Worm (Caenorhabditis elegans) whole organism, young adult: Measurements from ENCODE around the gene R07B1.8.

Source experiments
- B0261.1 ChIP-seq: sonication (generic microtip); optimal IDR thresholded peaks from 2 replicates; lab custom pipeline; 2016; ENCODE audit warnings: mild to moderate bottlenecking, missing genetic modification characterization, moderate library complexity, missing compliant biosample characterization
- B0336.3 ChIP-seq: fragments of 200-800 bp; sonication (Bioruptor generic); IDR thresholded peaks from 2 replicates; pipeline ENCODE4 v1.3.6; 2022; ENCODE audit warnings: missing genetic modification characterization, missing compliant biosample characterization
- C17E4.6 ChIP-seq: fragments of 200-800 bp; sonication (Bioruptor generic); IDR thresholded peaks from 2 replicates; pipeline ENCODE4 v1.3.6; 2022; ENCODE audit warnings: missing genetic modification reagents, missing genetic modification characterization, missing compliant biosample characterization
- aptf-3 ChIP-seq: fragments of 200-800 bp; sonication (Bioruptor generic); IDR thresholded peaks from 2 replicates; pipeline ENCODE4 v1.3.6; 2022; ENCODE audit warnings: missing genetic modification characterization, missing compliant biosample characterization
- atf-7 ChIP-seq: sonication (generic microtip); optimal IDR thresholded peaks from 2 replicates; lab custom pipeline; 2017; ENCODE audit warnings: mild to moderate bottlenecking, missing genetic modification characterization, missing compliant biosample characterization
- cebp-1 ChIP-seq, 2 experiments: fragments of 200-800 bp in 1 of 2; sonication (Bioruptor generic) in 1 of 2; sonication (generic microtip) in 1 of 2; IDR thresholded peaks in 1 of 2; optimal IDR thresholded peaks in 1 of 2; 2 replicates each; pipeline versions ENCODE4 v1.3.6 to Lab custom; 2017 to 2022; ENCODE audit warnings: missing compliant biosample characterization in 2 of 2, missing genetic modification characterization in 2 of 2, mild to moderate bottlenecking in 1 of 2, missing genetic modification reagents in 1 of 2, moderate library complexity in 1 of 2
- dpl-1 ChIP-seq: fragments of 150-350 bp; optimal IDR thresholded peaks from 2 replicates; lab custom pipeline; 2014; ENCODE audit warnings: missing biosample characterization, missing genetic modification reagents, missing genetic modification characterization
- him-1 ChIP-seq: sonication (generic microtip); optimal IDR thresholded peaks from 2 replicates; lab custom pipeline; 2016; ENCODE audit warnings: missing genotype, missing genetic modification reagents, missing genetic modification characterization, missing compliant biosample characterization
- hlh-26 ChIP-seq: fragments of 200-800 bp; sonication (Bioruptor generic); conservative IDR thresholded peaks from 2 replicates; pipeline ENCODE4 v1.3.6; 2022; ENCODE audit warnings: missing genetic modification reagents, missing genetic modification characterization, missing compliant biosample characterization
- nfya-1 ChIP-seq: sonication (generic microtip); optimal IDR thresholded peaks from 2 replicates; lab custom pipeline; 2017; ENCODE audit warnings: antibody characterized with exemption, missing compliant biosample characterization, missing genetic modification characterization, borderline replicate concordance; ENCODE audit not compliant: insufficient read depth
- nfya-2 ChIP-seq: fragments of 200-800 bp; sonication (Bioruptor generic); IDR thresholded peaks from 2 replicates; pipeline ENCODE4 v1.3.6; 2022; ENCODE audit warnings: missing genetic modification reagents, missing genetic modification characterization, missing compliant biosample characterization
- nfyb-1 ChIP-seq: fragments of 200-800 bp; sonication (Bioruptor generic); IDR thresholded peaks from 2 replicates; pipeline ENCODE4 v1.3.6; 2022; ENCODE audit warnings: missing genetic modification reagents, missing genetic modification characterization, missing compliant biosample characterization
- nhr-120 ChIP-seq: fragments of 200-800 bp; sonication (Bioruptor generic); IDR thresholded peaks from 2 replicates; pipeline ENCODE4 v1.3.6; 2022; ENCODE audit warnings: missing genetic modification characterization, missing compliant biosample characterization
- nhr-80 ChIP-seq: sonication (generic microtip); optimal IDR thresholded peaks from 2 replicates; lab custom pipeline; 2016; ENCODE audit warnings: missing genetic modification characterization, missing compliant biosample characterization
- rec-8 ChIP-seq, 2 experiments: sonication (generic microtip); optimal IDR thresholded peaks; 2 replicates each; lab custom pipeline; 2016; ENCODE audit warnings: mild to moderate bottlenecking in 2 of 2, missing genetic modification characterization in 2 of 2, missing genetic modification reagents in 2 of 2, missing genotype in 2 of 2, missing biosample characterization in 1 of 2, missing compliant biosample characterization in 1 of 2, moderate library complexity in 1 of 2
- unc-62 ChIP-seq: fragments of 150-350 bp; optimal IDR thresholded peaks from 2 replicates; lab custom pipeline; 2014; ENCODE audit warnings: missing biosample characterization, missing genetic modification reagents, missing genetic modification characterization
- ztf-25 ChIP-seq: fragments of 200-800 bp; sonication (Bioruptor generic); IDR thresholded peaks from 2 replicates; pipeline ENCODE4 v1.3.6; 2022; ENCODE audit warnings: missing genetic modification reagents, missing genetic modification characterization, missing compliant biosample characterization
- ztf-26 ChIP-seq: sonication (generic microtip); optimal IDR thresholded peaks from 2 replicates; lab custom pipeline; 2017; ENCODE audit warnings: missing genetic modification characterization, missing compliant biosample characterization
- ztf-3 ChIP-seq: fragments of 200-800 bp; sonication (Bioruptor generic); optimal IDR thresholded peaks from 2 replicates; lab custom pipeline; 2018; ENCODE audit warnings: mild to moderate bottlenecking, missing genetic modification characterization, missing compliant biosample characterization

R07B1.8 gene

DNA sequence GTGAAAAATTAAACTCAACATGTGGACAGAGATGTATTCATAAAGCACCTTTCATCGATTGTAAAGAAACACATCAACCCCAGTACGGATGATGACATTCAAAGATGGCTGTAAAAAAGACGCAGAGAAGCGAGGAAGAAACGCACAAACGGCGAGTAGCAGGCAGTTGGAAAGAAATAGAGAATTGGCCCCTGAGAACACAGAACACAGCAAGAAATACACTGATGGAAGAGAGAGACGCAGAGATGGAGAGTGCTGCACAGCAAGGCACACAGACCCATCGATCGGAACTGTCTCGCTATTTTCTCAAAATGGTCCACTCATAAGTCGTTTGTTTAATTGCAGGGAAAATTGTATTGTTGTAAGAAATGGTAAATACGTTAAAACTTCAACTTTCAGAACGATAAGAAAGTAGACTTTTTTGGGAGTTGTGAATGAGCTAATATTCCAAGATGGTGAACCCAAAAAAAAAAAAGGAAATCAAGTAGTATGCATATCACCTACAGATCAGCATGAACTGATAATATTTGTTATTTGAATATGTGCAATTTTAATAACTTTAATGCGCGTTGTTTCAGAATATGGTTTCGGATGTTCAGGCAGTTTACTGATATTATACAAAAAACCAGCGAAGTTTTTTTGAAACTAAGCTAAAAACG, 49.7 kb downstream of the R07B1.8 start (continued):
- TF ChIP-seq nfya-2 (GFP tag; lab: Robert Waterston, UW) (no peak), nhr-120 (GFP tag; lab: Robert Waterston, UW) (no peak)
- TF ChIP-seq, all 124 proteins: peak for 13

DNA sequence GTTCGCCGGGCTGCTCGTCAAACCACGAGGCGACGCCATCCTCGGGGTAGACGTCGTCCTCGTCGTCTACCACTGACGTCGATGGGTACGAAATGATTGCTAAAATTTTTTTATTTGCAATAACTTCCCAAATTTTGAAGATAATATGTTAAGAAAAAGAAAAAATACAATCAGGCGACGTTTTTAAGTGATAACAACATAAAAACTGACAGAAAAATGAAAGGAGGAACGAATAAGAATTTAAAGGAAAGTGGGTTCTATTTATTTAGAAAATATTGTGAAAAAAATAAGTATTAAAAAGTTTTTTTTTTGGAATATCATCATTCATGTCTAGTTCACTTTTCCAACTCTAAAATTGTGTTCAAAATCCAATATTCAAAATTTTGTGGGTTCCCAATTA, 50.3 kb downstream of the R07B1.8 start, which contains the start of gene dpy-22:
Gene dpy-22 (minus strand): TSS at position 101 of the 400 bp plus-strand sequence.
- no peak for TF ChIP-seq nhr-80
- TF ChIP-seq rec-8 (tag; optimal IDR thresholded peaks at IDR 0.05; lab: Kevin White, UChicago): no peak
- TF ChIP-seq atf-7 (tag; lab: Kevin White, UChicago): no peak
- no peak for TF ChIP-seq B0336.3 (GFP tag; lab: Robert Waterston, UW)
- TF ChIP-seq C17E4.6: no peak
- TF ChIP-seq nfyb-1: no peak
- TF ChIP-seq cebp-1 (GFP tag; IDR thresholded peaks at IDR 0.05; lab: Robert Waterston, UW): no peak
- no peak for TF ChIP-seq cebp-1 (tag; optimal IDR thresholded peaks at IDR 0.05; lab: Kevin White, UChicago)
- no peak for TF ChIP-seq aptf-3 (GFP tag; lab: Robert Waterston, UW)
- no peak for TF ChIP-seq ztf-25 (GFP tag; lab: Robert Waterston, UW)
- TF ChIP-seq hlh-26 (GFP tag; lab: Robert Waterston, UW): no peak
- no peak for TF ChIP-seq ztf-26 (tag; lab: Kevin White, UChicago)
- no peak for TF ChIP-seq unc-62 (GFP tag; lab: Kevin White, UChicago)
- TF ChIP-seq B0261.1 (tag; lab: Kevin White, UChicago): no peak
- no peak for TF ChIP-seq nfya-1
- no peak for TF ChIP-seq him-1 (tag; lab: Kevin White, UChicago)
- no peak for TF ChIP-seq dpl-1 (GFP tag; lab: Kevin White, UChicago)
- no peak for TF ChIP-seq ztf-3
